Fruit fly (Drosophila melanogaster) whole organism, embryonic: ENCODE data around the gene dachs.
A peak's percentile ranks its signal among the peaks of the same experiment; 100 is the strongest.

Experiments
- Abd-B ChIP-seq: fragments of 200-800 bp; sonication (Bioruptor generic); optimal IDR thresholded peaks from 2 replicates; lab custom pipeline; 2018; ENCODE audit warnings: missing biosample characterization, mild to moderate bottlenecking, missing genetic modification characterization, moderate library complexity
- BEAF-32 ChIP-seq: fragments of 200-800 bp; sonication (Bioruptor generic); optimal IDR thresholded peaks from 3 replicates; lab custom pipeline; 2017; ENCODE audit warnings: missing biosample characterization, missing genetic modification characterization, mild to moderate bottlenecking, moderate library complexity, missing genetic modification reagents
- CG10431 ChIP-seq: fragments of 200-800 bp; sonication (Bioruptor generic); optimal IDR thresholded peaks from 3 replicates; lab custom pipeline; 2018; ENCODE audit warnings: missing biosample characterization, mild to moderate bottlenecking, missing genetic modification characterization
- CG15479 ChIP-seq: fragments of 200-800 bp; sonication (Bioruptor generic); optimal IDR thresholded peaks from 3 replicates; lab custom pipeline; 2019; ENCODE audit warnings: missing biosample characterization, mild to moderate bottlenecking, missing genetic modification characterization, moderate library complexity
- CG17359 ChIP-seq: fragments of 200-800 bp; sonication (Bioruptor generic); optimal IDR thresholded peaks from 3 replicates; lab custom pipeline; 2018; ENCODE audit warnings: missing biosample characterization, mild to moderate bottlenecking, missing genetic modification characterization, moderate library complexity
- CG17802 ChIP-seq: fragments of 200-800 bp; sonication (Bioruptor generic); optimal IDR thresholded peaks from 2 replicates; lab custom pipeline; 2018; ENCODE audit warnings: missing biosample characterization, mild to moderate bottlenecking, missing genetic modification characterization, moderate library complexity
- CG32772 ChIP-seq: fragments of 200-800 bp; sonication (Bioruptor generic); IDR thresholded peaks from 2 replicates; pipeline ENCODE4 v1.3.6; 2022; ENCODE audit warnings: missing biosample characterization, missing genetic modification characterization
- CG6272 ChIP-seq: fragments of 200-800 bp; sonication (Bioruptor generic); IDR thresholded peaks from 2 replicates; pipeline ENCODE4 v1.3.6; 2022; ENCODE audit warnings: missing biosample characterization, missing genetic modification characterization
- CG6813 ChIP-seq: fragments of 200-800 bp; sonication (Bioruptor generic); optimal IDR thresholded peaks from 2 replicates; lab custom pipeline; 2017; ENCODE audit warnings: missing biosample characterization, missing genetic modification characterization, mild to moderate bottlenecking, moderate library complexity, missing genetic modification reagents
- CG7357 ChIP-seq: fragments of 200-800 bp; sonication (Bioruptor generic); IDR thresholded peaks from 3 replicates; pipeline ENCODE4 v1.3.6; 2022; ENCODE audit warnings: missing biosample characterization, missing genetic modification characterization
- CG7372 ChIP-seq: fragments of 200-800 bp; sonication (Bioruptor generic); IDR thresholded peaks from 2 replicates; pipeline ENCODE4 v1.3.6; 2022; ENCODE audit warnings: missing biosample characterization, missing genetic modification characterization
- CG8478 ChIP-seq: fragments of >200 bp; optimal IDR thresholded peaks from 2 replicates; lab custom pipeline; 2018
- CG9215 ChIP-seq: fragments of 200-800 bp; sonication (Bioruptor generic); IDR thresholded peaks from 2 replicates; pipeline ENCODE4 v1.3.6; 2022; ENCODE audit warnings: missing biosample characterization, missing genetic modification characterization
- CG9609 ChIP-seq: fragments of 200-800 bp; sonication (Bioruptor generic); optimal IDR thresholded peaks from 3 replicates; lab custom pipeline; 2016; ENCODE audit warnings: missing biosample characterization, missing genetic modification characterization
- Fer1 ChIP-seq: fragments of 200-800 bp; sonication (Bioruptor generic); optimal IDR thresholded peaks from 2 replicates; lab custom pipeline; 2017; ENCODE audit warnings: missing biosample characterization, mild to moderate bottlenecking, missing genetic modification characterization
- HLHmδ ChIP-seq: fragments of 200-800 bp; sonication (Bioruptor generic); optimal IDR thresholded peaks from 2 replicates; lab custom pipeline; 2018; ENCODE audit warnings: missing biosample characterization, mild to moderate bottlenecking, missing genetic modification characterization, moderate library complexity
- Hmx ChIP-seq: fragments of 200-800 bp; sonication (Bioruptor generic); optimal IDR thresholded peaks from 2 replicates; lab custom pipeline; 2016; ENCODE audit warnings: missing biosample characterization, missing genetic modification characterization
- Jarid2 ChIP-seq: fragments of 200-800 bp; sonication (Bioruptor generic); optimal IDR thresholded peaks from 3 replicates; lab custom pipeline; 2017; ENCODE audit warnings: mild to moderate bottlenecking, missing biosample characterization, missing genetic modification reagents, missing genetic modification characterization
- MTF-1 ChIP-seq: fragments of 200-800 bp; sonication (Bioruptor generic); optimal IDR thresholded peaks from 2 replicates; lab custom pipeline; 2018; ENCODE audit warnings: missing biosample characterization, mild to moderate bottlenecking, missing genetic modification characterization, borderline replicate concordance
- Max ChIP-seq: fragments of 200-800 bp; sonication (Bioruptor generic); optimal IDR thresholded peaks from 2 replicates; lab custom pipeline; 2016; ENCODE audit warnings: missing biosample characterization, mild to moderate bottlenecking, missing genetic modification characterization
- Mrtf ChIP-seq: fragments of 200-800 bp; sonication (Bioruptor generic); IDR thresholded peaks from 3 replicates; pipeline ENCODE4 v1.3.6; 2022; ENCODE audit warnings: missing biosample characterization, missing genetic modification characterization
- Nf-YC ChIP-seq: fragments of 200-800 bp; optimal IDR thresholded peaks from 3 replicates; lab custom pipeline; 2019; ENCODE audit warnings: missing biosample characterization, mild to moderate bottlenecking, missing genetic modification characterization, moderate library complexity
- Ptx1 ChIP-seq: fragments of 200-800 bp; sonication (Bioruptor generic); IDR thresholded peaks from 2 replicates; pipeline ENCODE4 v1.3.6; 2022; ENCODE audit warnings: missing biosample characterization, missing genetic modification characterization
- Spps ChIP-seq: fragments of 200-800 bp; sonication (Bioruptor generic); optimal IDR thresholded peaks from 2 replicates; lab custom pipeline; 2018; ENCODE audit warnings: missing biosample characterization, mild to moderate bottlenecking, missing genetic modification characterization
- Xbp1 ChIP-seq: fragments of 200-800 bp; sonication (Bioruptor generic); optimal IDR thresholded peaks from 3 replicates; lab custom pipeline; 2016; ENCODE audit warnings: missing biosample characterization, mild to moderate bottlenecking, missing genetic modification characterization
- chif ChIP-seq, 2 experiments: fragments of 200-800 bp; sonication (Bioruptor generic); optimal IDR thresholded peaks; 3 replicates each; lab custom pipeline; 2016; ENCODE audit warnings: missing biosample characterization in 2 of 2, missing genetic modification characterization in 2 of 2
- crc ChIP-seq: fragments of 200-800 bp; sonication (Bioruptor generic); optimal IDR thresholded peaks from 2 replicates; lab custom pipeline; 2016; ENCODE audit warnings: missing biosample characterization, missing genetic modification characterization
- dati ChIP-seq: fragments of 200-800 bp; sonication (Bioruptor generic); IDR thresholded peaks from 2 replicates; pipeline ENCODE4 v1.3.6; 2022; ENCODE audit warnings: missing biosample characterization, missing genetic modification characterization
- dysf ChIP-seq: fragments of 200-800 bp; sonication (Bioruptor generic); IDR thresholded peaks from 3 replicates; pipeline ENCODE4 v1.3.6; 2022; ENCODE audit warnings: missing biosample characterization, missing genetic modification characterization
- eve ChIP-seq, 2 experiments: fragments of >200 bp; optimal IDR thresholded peaks; 2 replicates each; lab custom pipeline; 2017; ENCODE audit warnings: missing biosample characterization in 2 of 2, missing genetic modification characterization in 2 of 2
- ewg ChIP-seq: fragments of 200-800 bp; sonication (Bioruptor generic); optimal IDR thresholded peaks from 3 replicates; lab custom pipeline; 2017; ENCODE audit warnings: mild to moderate bottlenecking, missing biosample characterization, missing genetic modification reagents, missing genetic modification characterization
- exex ChIP-seq: fragments of 200-800 bp; sonication (Bioruptor generic); optimal IDR thresholded peaks from 4 replicates; lab custom pipeline; 2018; ENCODE audit warnings: missing biosample characterization, mild to moderate bottlenecking, missing genetic modification characterization, moderate library complexity
- ftz-f1 ChIP-seq: fragments of 200-800 bp; sonication (Bioruptor generic); optimal IDR thresholded peaks from 2 replicates; lab custom pipeline; 2016; ENCODE audit warnings: missing biosample characterization, missing genetic modification characterization
- gce ChIP-seq: fragments of 200-800 bp; sonication (Bioruptor generic); IDR thresholded peaks from 3 replicates; pipeline ENCODE4 v1.3.6; 2022; ENCODE audit warnings: missing biosample characterization, missing genetic modification characterization
- gfzf ChIP-seq: fragments of 200-800 bp; sonication (Bioruptor generic); optimal IDR thresholded peaks from 2 replicates; lab custom pipeline; 2016; ENCODE audit warnings: missing biosample characterization, mild to moderate bottlenecking, missing genetic modification characterization, moderate library complexity
- hb ChIP-seq: fragments of 200-800 bp; sonication (Bioruptor generic); IDR thresholded peaks from 3 replicates; pipeline ENCODE4 v1.3.6; 2022; ENCODE audit warnings: missing biosample characterization, missing genetic modification characterization; ENCODE audit not compliant: partially characterized antibody
- hkb ChIP-seq, 2 experiments: fragments of 200-800 bp in 1 of 2; fragments of >200 bp in 1 of 2; sonication (Bioruptor generic) in 1 of 2; IDR thresholded peaks in 1 of 2; optimal IDR thresholded peaks in 1 of 2; 2 replicates each; pipeline versions ENCODE4 v1.3.6 to Lab custom; 2017 to 2022; ENCODE audit warnings: missing biosample characterization in 1 of 2, missing genetic modification characterization in 1 of 2
- ind ChIP-seq: fragments of 200-800 bp; sonication (Bioruptor generic); optimal IDR thresholded peaks from 3 replicates; lab custom pipeline; 2016; ENCODE audit warnings: missing biosample characterization, missing genetic modification characterization
- lov ChIP-seq, 2 experiments: fragments of 200-800 bp in 1 of 2; fragments of >200 bp in 1 of 2; sonication (Bioruptor generic) in 1 of 2; IDR thresholded peaks in 1 of 2; optimal IDR thresholded peaks in 1 of 2; 2 replicates in 1 of 2; 3 replicates in 1 of 2; pipeline versions ENCODE4 v1.3.6 to Lab custom; 2017 to 2022; ENCODE audit warnings: missing biosample characterization in 1 of 2, missing genetic modification characterization in 1 of 2
- mld ChIP-seq: fragments of 200-800 bp; sonication (Bioruptor generic); IDR thresholded peaks from 3 replicates; pipeline ENCODE4 v1.3.6; 2022; ENCODE audit warnings: missing biosample characterization, missing genetic modification characterization; ENCODE audit not compliant: partially characterized antibody
- oc ChIP-seq: fragments of 200-800 bp; sonication (Bioruptor generic); optimal IDR thresholded peaks from 2 replicates; lab custom pipeline; 2018; ENCODE audit warnings: missing biosample characterization, mild to moderate bottlenecking, missing genetic modification characterization, moderate library complexity
- pfk ChIP-seq: fragments of 200-800 bp; sonication (Bioruptor generic); optimal IDR thresholded peaks from 2 replicates; lab custom pipeline; 2018; ENCODE audit warnings: missing biosample characterization, mild to moderate bottlenecking, missing genetic modification characterization, moderate library complexity
- pho ChIP-seq: fragments of 200-800 bp; sonication (Bioruptor generic); optimal IDR thresholded peaks from 2 replicates; lab custom pipeline; 2016; ENCODE audit warnings: missing biosample characterization, missing genetic modification characterization
- slou ChIP-seq: fragments of 200-800 bp; sonication (Bioruptor generic); optimal IDR thresholded peaks from 3 replicates; lab custom pipeline; 2016; ENCODE audit warnings: missing biosample characterization, missing genetic modification characterization
- sna ChIP-seq: fragments of 200-800 bp; sonication (Bioruptor generic); IDR thresholded peaks from 2 replicates; pipeline ENCODE4 v1.3.6; 2022; ENCODE audit warnings: missing biosample characterization, missing genetic modification characterization; ENCODE audit not compliant: partially characterized antibody
- sug ChIP-seq: fragments of 200-800 bp; optimal IDR thresholded peaks from 2 replicates; lab custom pipeline; 2019; ENCODE audit warnings: missing biosample characterization, mild to moderate bottlenecking, missing genetic modification characterization, moderate library complexity
- tgo ChIP-seq: fragments of 200-800 bp; sonication (Bioruptor generic); IDR thresholded peaks from 3 replicates; pipeline ENCODE4 v1.3.6; 2022; ENCODE audit warnings: missing biosample characterization, missing genetic modification characterization
- unc-4 ChIP-seq: fragments of 200-800 bp; sonication (Bioruptor generic); IDR thresholded peaks from 2 replicates; pipeline ENCODE4 v1.3.6; 2022; ENCODE audit warnings: missing biosample characterization, missing genetic modification characterization; ENCODE audit not compliant: partially characterized antibody
- vvl ChIP-seq: fragments of 200-800 bp; sonication (Bioruptor generic); IDR thresholded peaks from 2 replicates; pipeline ENCODE4 v1.3.6; 2022; ENCODE audit warnings: missing biosample characterization, missing genetic modification characterization
- zen2 ChIP-seq: fragments of 200-800 bp; sonication (Bioruptor generic); IDR thresholded peaks from 3 replicates; pipeline ENCODE4 v1.3.6; 2022; ENCODE audit warnings: missing biosample characterization, missing genetic modification characterization; ENCODE audit not compliant: partially characterized antibody

The dachs gene

DNA sequence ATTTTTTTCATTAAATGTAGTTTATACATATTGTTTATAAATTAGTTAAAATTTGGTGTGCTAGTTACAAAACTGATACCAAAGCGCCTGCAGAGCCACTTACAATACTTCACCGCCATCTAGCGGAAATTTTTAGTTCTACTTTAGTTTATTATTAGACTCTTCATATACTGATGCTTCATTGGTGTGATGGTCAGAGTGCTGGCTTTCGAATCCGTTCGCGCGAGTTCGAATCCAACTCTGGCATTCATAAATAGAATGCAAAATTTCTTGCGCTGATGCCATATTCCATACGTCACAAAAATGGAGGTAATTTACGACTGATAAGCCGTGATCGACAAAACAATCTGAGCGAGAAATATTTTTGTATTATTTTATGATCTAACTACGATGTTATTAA lies 18.9 kb downstream of the dachs start (continued):
- no peak for TF ChIP-seq pho (GFP tag; lab: Kevin White, UChicago)
- TF ChIP-seq CG15479 (GFP tag; lab: Kevin White, UChicago): no peak
- TF ChIP-seq sna (GFP tag; lab: Robert Waterston, UW): no peak
- TF ChIP-seq lov (optimal IDR thresholded peaks at IDR 0.05; lab: Kevin White, UChicago): no peak
- no peak for TF ChIP-seq lov (GFP tag; IDR thresholded peaks at IDR 0.05; lab: Robert Waterston, UW)
- peak; percentile 67; the same call in 2 of the 3 replicates for TF ChIP-seq mld
- TF ChIP-seq ewg (GFP tag; lab: Kevin White, UChicago): no peak
- TF ChIP-seq CG7372 (GFP tag; lab: Robert Waterston, UW): no peak
- no peak for TF ChIP-seq ftz-f1
- no peak for TF ChIP-seq tgo
- TF ChIP-seq chif (GFP tag; optimal IDR thresholded peaks at IDR 0.05; lab: Kevin White, UChicago): no peak
- no peak for TF ChIP-seq CG9609 (GFP tag; lab: Kevin White, UChicago)
- TF ChIP-seq Abd-B (GFP tag; lab: Kevin White, UChicago): no peak
- no peak for TF ChIP-seq CG6813 (GFP tag; lab: Kevin White, UChicago)
- TF ChIP-seq gfzf (GFP tag; lab: Kevin White, UChicago): no peak
- no peak for TF ChIP-seq oc (tag; lab: Kevin White, UChicago)
- no peak for TF ChIP-seq CG9215
- no peak for TF ChIP-seq Xbp1
- TF ChIP-seq CG6272 (GFP tag; lab: Robert Waterston, UW): no peak
- TF ChIP-seq eve (GFP tag; optimal IDR thresholded peaks at IDR 0.05; lab: Kevin White, UChicago): no peak
- TF ChIP-seq dati (GFP tag; lab: Robert Waterston, UW): no peak
- TF ChIP-seq MTF-1 (GFP tag; lab: Kevin White, UChicago): no peak
- peak; percentile 1 for TF ChIP-seq sug
- TF ChIP-seq unc-4 (GFP tag; lab: Robert Waterston, UW): peak; percentile 39; the same call in 1 of the 2 replicates
- TF ChIP-seq Max (GFP tag; lab: Kevin White, UChicago): no peak
- TF ChIP-seq Fer1 (GFP tag; lab: Kevin White, UChicago): peak; percentile 30
- TF ChIP-seq CG17359 (tag; lab: Kevin White, UChicago): no peak
- TF ChIP-seq Mrtf (GFP tag; lab: Robert Waterston, UW): no peak
- TF ChIP-seq dysf (GFP tag; lab: Robert Waterston, UW): no peak
- TF ChIP-seq hkb (optimal IDR thresholded peaks at IDR 0.05; lab: Kevin White, UChicago): no peak
- no peak for TF ChIP-seq hkb (GFP tag; IDR thresholded peaks at IDR 0.05; lab: Robert Waterston, UW)
- TF ChIP-seq Nf-YC (tag; lab: Kevin White, UChicago): no peak
- peak; percentile 37; the same call in 1 of the 2 replicates for TF ChIP-seq vvl (GFP tag; lab: Robert Waterston, UW)
- TF ChIP-seq ind (GFP tag; lab: Kevin White, UChicago): no peak
- TF ChIP-seq Hmx (GFP tag; lab: Kevin White, UChicago): no peak
- peak; percentile 68 for TF ChIP-seq zen2 (GFP tag; lab: Robert Waterston, UW)
- TF ChIP-seq CG8478 (lab: Kevin White, UChicago): no peak
- no peak for TF ChIP-seq BEAF-32
- TF ChIP-seq CG17802 (tag; lab: Kevin White, UChicago): no peak
- TF ChIP-seq crc (GFP tag; lab: Kevin White, UChicago): no peak
- TF ChIP-seq Ptx1 (GFP tag; lab: Robert Waterston, UW): no peak
- TF ChIP-seq CG7357: no peak
- TF ChIP-seq exex (tag; lab: Kevin White, UChicago): peak; percentile 37
- TF ChIP-seq Spps (tag; lab: Kevin White, UChicago): no peak
- TF ChIP-seq Jarid2: no peak
- 0 out of 3 replicates have a peak, but pooled peaks have one; percentile 39 for TF ChIP-seq hb
- no peak for TF ChIP-seq pfk
- no peak for TF ChIP-seq gce (GFP tag; lab: Robert Waterston, UW)
- TF ChIP-seq CG32772 (GFP tag; lab: Robert Waterston, UW): no peak
- TF ChIP-seq CG10431 (GFP tag; lab: Kevin White, UChicago): no peak
- TF ChIP-seq HLHmδ: no peak
- no peak for TF ChIP-seq slou (GFP tag; lab: Kevin White, UChicago)
